Fruit fly (Drosophila melanogaster) whole organism, embryonic: ENCODE measurements around the gene Reg-2.
A peak's percentile ranks its signal among the peaks of the same experiment; 100 is the strongest.

Experiments
- CG10209 ChIP-seq: fragments of 200-800 bp; sonication (Bioruptor generic); optimal IDR thresholded peaks from 3 replicates; lab custom pipeline; 2017; ENCODE audit warnings: missing biosample characterization, mild to moderate bottlenecking, missing genetic modification characterization, missing genetic modification reagents
- CG10267 ChIP-seq: fragments of 200-800 bp; sonication (Bioruptor generic); optimal IDR thresholded peaks from 2 replicates; lab custom pipeline; 2018; ENCODE audit warnings: missing biosample characterization, mild to moderate bottlenecking, missing genetic modification characterization, moderate library complexity
- nerfin-1 ChIP-seq: fragments of 200-800 bp; sonication (Bioruptor generic); optimal IDR thresholded peaks from 3 replicates; lab custom pipeline; 2019; ENCODE audit warnings: missing biosample characterization, mild to moderate bottlenecking, missing genetic modification characterization, moderate library complexity
- repo ChIP-seq: fragments of 200-800 bp; sonication (Bioruptor generic); optimal IDR thresholded peaks from 2 replicates; lab custom pipeline; 2016; ENCODE audit warnings: missing biosample characterization, missing genetic modification characterization
- tx ChIP-seq: fragments of 200-800 bp; sonication (Bioruptor generic); optimal IDR thresholded peaks from 2 replicates; lab custom pipeline; 2016; ENCODE audit warnings: missing biosample characterization, missing genetic modification characterization
- unc-4 ChIP-seq: fragments of 200-800 bp; sonication (Bioruptor generic); IDR thresholded peaks from 2 replicates; pipeline ENCODE4 v1.3.6; 2022; ENCODE audit warnings: missing biosample characterization, missing genetic modification characterization; ENCODE audit not compliant: partially characterized antibody
- zfh2 ChIP-seq: fragments of 200-800 bp; sonication (Bioruptor generic); optimal IDR thresholded peaks from 2 replicates; lab custom pipeline; 2016; ENCODE audit warnings: missing biosample characterization, missing genetic modification characterization

DNA sequence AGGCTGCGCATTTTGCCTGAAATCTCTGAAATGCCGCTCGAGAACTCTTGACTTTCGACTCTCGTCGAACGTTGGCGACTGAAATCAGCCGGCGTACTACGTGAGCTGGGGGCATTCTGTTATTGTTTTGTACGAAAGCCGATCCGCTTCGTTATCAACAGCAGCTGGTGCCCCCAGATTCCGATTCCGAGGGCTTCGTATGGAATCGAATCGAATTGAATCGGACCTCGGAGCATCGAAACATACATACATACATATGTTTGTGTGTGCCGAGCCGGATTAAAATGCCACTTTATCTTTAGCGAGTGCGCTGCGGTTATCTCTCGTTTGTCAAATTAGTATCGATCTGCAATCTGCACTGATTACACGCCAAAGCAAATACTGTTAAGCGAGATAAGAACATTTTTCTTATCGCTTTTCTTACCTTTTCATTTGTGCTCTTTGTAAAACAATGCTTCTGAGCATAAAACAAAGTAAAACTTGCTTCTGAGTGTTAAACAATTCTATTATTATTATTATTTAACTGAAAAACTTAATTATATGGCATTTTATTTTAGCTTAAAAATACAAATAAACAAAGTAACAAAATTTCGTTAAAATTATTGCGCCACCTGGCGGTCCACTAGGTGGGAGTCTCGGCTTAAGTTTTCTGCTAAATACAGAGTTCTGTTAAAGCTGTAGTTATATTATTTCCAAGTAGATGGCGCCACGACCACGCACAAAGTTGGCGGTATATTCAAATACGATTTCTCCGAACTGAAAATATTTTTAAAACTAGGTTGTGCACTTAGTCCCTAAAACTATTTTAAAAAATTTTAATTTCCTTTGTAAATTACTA is at the start of gene Reg-2:
- peak; percentile 51 for TF ChIP-seq CG10267 (tag; lab: Kevin White, UChicago)
- TF ChIP-seq unc-4 (GFP tag; lab: Robert Waterston, UW), result no peak
- TF ChIP-seq tx, result no peak
- TF ChIP-seq CG10209 (GFP tag; lab: Kevin White, UChicago), result no peak
- no peak for TF ChIP-seq repo
- TF ChIP-seq zfh2 (GFP tag; lab: Kevin White, UChicago), result no peak
- no peak for TF ChIP-seq nerfin-1 (tag; lab: Kevin White, UChicago)
